Fruit fly (Drosophila melanogaster): ENCODE measurements around the gene CG32576.

Gene CG32576

DNA sequence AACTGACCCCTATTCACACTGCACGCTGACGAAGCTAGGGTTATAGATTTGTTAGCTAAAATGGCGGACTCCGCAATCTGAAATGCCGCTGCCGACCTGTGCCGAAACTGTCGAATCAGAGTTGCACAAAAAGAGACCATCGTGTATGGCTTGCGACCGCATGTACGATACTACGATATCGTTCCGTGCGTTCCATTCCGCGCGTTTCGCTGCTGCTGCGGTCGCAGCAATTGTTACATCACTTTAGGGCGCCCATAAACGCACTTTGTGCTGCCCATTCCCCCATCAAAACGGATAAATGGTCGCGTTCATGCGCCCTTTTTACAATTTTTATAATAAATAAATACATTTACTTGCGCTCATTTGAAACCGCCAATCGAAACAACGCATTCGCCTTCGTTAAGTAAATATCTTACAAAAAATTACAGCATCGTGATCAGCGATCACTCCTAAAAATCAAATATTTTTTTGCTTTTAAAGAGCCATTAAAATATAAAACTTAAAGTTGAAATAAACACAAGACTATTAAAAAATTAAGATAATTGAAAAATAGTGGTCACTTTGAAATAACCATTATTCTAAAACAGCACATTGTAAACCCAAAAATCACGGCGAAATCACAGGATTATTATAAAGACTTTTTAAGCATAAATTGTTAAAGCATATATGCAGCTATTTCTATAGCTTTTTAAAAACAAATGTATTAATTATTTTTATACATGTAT, 32.0 kb upstream of the CG32576 start, which contains the start of gene Cyp1:
TSS of gene Cyp1 (minus strand) at position 174 of the 725 bp plus-strand sequence.
- TF ChIP-seq psq (optimal IDR thresholded peaks at IDR 0.05): no peak
- TF ChIP-seq CG8478 (optimal IDR thresholded peaks at IDR 0.05): no peak

DNA sequence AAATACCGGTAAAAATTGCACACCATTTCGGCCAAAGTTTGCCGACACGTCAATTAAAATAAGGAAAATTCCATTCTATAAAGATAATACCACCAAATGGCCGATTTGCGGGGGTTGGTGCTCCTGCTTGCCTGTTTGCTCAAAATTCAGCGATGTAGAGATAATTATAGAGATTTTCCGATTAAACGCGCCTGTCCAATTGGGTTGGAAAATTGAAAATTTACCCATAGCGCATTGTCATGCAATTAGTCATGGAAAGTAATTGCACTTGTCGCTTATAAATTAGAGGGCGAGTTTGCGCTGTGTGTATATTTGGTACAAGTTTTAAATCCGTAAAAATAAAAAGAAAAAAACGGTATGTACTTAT, 31.2 kb upstream of the CG32576 start:
- TF ChIP-seq CG8478 (optimal IDR thresholded peaks at IDR 0.05) (no peak), Dll (optimal IDR thresholded peaks at IDR 0.05) (no peak), psq (optimal IDR thresholded peaks at IDR 0.05) (no peak), usp (GFP tag; optimal IDR thresholded peaks at IDR 0.05) (no peak), pan (optimal IDR thresholded peaks at IDR 0.05) (no peak), EcR (GFP tag; optimal IDR thresholded peaks at IDR 0.05) (no peak)

DNA sequence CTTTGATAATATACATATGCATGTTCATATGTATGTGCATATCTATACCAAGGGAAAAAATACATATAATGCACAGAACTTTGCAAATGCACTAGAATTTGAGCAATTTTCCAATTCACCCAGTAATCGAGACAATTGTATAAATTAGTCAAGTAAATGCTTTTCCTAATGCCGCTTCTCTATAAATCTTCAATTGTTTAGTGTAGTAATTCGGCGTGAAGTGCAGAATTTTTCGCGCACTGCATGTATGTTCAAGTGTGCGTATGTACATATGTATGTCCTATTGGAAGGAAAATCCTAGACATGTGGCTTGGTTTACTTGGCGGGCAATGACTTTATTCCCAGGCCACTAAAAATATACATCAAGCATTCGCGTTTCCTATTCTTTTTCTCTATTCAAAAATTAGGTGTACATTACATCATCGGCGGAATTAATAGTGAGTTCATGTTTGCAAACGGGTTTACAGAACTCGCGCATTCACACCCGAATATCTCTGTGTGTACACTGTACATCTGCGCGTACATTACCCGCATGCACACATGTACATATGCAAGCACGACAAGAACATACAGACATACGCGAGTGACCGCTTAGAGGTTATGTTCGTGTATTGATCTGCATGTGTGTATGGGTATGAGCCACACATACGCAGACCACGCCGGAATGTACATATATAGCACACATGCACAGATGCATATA, 30.7 kb upstream of the CG32576 start:
- TF ChIP-seq psq (optimal IDR thresholded peaks at IDR 0.05): no peak
- TF ChIP-seq usp (GFP tag; optimal IDR thresholded peaks at IDR 0.05): no peak

- TF ChIP-seq psq (optimal IDR thresholded peaks at IDR 0.05) (no peak), pan (optimal IDR thresholded peaks at IDR 0.05) (no peak), EcR (GFP tag; optimal IDR thresholded peaks at IDR 0.05) (no peak), usp (GFP tag; optimal IDR thresholded peaks at IDR 0.05) (no peak), Dll (optimal IDR thresholded peaks at IDR 0.05) (no peak), CG8478 (optimal IDR thresholded peaks at IDR 0.05) (no peak)
Observed at dm6 chrX:16313078-16313875, 24.9 kb upstream of the CG32576 start, which contains the start of the genes CG9915 and SWIP. Gene CG9915 (minus strand): TSS chrX:16313138. Gene SWIP (plus strand): TSS chrX:16313709.

dm6 chrX:16309764-16310163, 21.4 kb upstream of the CG32576 start:
- TF ChIP-seq Dll (optimal IDR thresholded peaks at IDR 0.05) (no peak), psq (optimal IDR thresholded peaks at IDR 0.05) (no peak), pan (optimal IDR thresholded peaks at IDR 0.05) (no peak), CG8478 (optimal IDR thresholded peaks at IDR 0.05) (no peak)

dm6 chrX:16308953-16309352, 20.6 kb upstream of the CG32576 start:
- TF ChIP-seq EcR (GFP tag; optimal IDR thresholded peaks at IDR 0.05) (no peak), psq (optimal IDR thresholded peaks at IDR 0.05) (no peak), usp (GFP tag; optimal IDR thresholded peaks at IDR 0.05) (no peak)

DNA sequence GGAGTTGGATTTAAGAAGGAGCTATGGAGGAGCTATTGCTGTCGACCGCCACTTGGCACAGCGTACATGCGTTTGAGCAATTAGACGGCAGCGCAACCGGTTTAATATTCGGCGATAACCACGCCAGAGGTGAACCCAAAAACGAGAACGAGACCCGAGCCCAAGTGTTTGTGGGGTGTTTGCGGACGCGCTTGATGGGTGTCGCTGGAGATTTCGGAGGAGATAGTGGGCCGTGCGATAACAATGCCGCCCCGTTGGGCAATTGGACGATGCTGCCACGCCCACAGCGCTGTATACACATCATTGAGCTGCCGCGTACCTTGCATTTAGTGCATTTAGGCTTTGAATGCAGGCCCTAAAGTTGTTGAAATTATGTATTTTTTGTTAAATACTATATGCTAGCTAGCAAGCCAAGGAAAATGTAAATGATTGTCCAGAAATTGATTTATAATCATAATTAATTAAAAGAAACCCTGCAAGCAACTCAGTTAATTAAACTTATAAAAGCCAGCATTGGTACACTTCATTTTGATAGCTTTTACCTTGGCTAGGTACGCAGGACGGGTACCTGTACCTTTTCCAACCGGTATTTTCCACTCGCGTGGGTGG, 20.1 kb upstream of the CG32576 start, which contains the start of gene Had1:
TSS of gene Had1 (minus strand) at position 358 of the 609 bp plus-strand sequence.
- no peak for TF ChIP-seq usp (GFP tag; optimal IDR thresholded peaks at IDR 0.05)
- no peak for TF ChIP-seq psq (optimal IDR thresholded peaks at IDR 0.05)
- TF ChIP-seq pan (optimal IDR thresholded peaks at IDR 0.05): no peak
- TF ChIP-seq EcR (GFP tag; optimal IDR thresholded peaks at IDR 0.05): no peak
- no peak for TF ChIP-seq Dll (optimal IDR thresholded peaks at IDR 0.05)
- no peak for TF ChIP-seq CG8478 (optimal IDR thresholded peaks at IDR 0.05)

DNA sequence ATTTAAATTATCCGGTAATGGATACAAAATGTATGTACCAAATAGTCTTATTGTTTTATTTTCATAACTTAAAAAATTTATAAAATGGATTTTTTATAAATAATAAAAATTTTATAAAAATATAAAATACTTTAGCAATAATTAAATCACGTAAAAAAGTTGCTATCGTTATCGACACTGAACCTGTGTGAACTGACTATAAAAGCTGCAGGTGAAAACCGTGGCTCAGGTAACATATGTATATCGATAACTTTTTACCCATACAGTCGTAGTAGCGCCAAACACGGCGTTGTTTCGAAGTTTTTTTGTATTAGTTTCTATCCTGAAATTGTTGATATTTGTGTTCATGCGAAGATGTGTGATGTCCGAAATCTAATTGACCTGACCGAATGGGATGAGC, 15.3 kb upstream of the CG32576 start, which contains the start of gene CG3679:
TSS of gene CG3679 (plus strand) at position 235 of the 400 bp plus-strand sequence.
- TF ChIP-seq EcR (GFP tag; optimal IDR thresholded peaks at IDR 0.05): no peak
- no peak for TF ChIP-seq psq (optimal IDR thresholded peaks at IDR 0.05)
- TF ChIP-seq Dll (optimal IDR thresholded peaks at IDR 0.05): no peak
- TF ChIP-seq usp (GFP tag; optimal IDR thresholded peaks at IDR 0.05): no peak

dm6 chrX:16297618-16298017, 9.3 kb upstream of the CG32576 start, which contains the start of gene ERp44:
Gene ERp44 (minus strand): TSS chrX:16297718.
- no peak for TF ChIP-seq psq (optimal IDR thresholded peaks at IDR 0.05)
- TF ChIP-seq pan (optimal IDR thresholded peaks at IDR 0.05): no peak

DNA sequence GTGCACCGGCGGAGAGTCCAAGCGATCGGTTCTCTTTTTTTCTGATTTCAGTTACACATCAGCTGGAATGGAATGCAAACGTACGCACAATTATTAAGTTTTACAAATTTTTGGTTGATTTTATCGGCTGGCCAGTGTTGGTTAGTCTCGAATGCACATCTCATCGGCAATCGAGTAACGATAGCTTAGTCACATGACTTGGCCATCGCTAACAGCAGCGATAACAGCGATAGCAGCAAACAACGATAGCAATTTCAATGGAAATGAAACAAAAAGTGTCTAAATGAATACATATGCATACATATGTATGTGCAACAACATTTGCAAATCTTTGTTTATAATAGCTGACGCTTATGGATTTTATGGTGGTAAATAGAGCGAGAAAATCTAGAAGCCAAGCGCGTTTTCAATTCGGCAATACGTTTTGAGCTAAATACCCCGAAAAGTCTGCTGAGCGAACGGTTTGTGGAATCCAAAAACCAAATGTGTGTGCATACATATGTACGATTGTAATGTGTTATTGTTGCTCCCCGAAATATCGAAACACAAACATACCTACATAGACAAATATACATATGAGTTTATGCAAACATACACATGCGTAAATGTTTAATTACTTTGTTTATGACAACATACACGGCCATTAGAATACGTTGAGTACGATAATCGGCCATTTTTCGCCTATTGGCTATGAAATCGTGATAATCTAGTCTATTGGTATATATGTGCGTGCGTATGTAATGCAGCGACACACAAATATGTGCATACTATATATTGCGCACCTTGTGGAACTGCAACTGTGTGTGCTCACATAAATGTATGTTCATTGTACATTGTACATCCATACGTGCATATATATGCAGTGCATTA, 8.3 kb upstream of the CG32576 start, which contains the start of gene CG3632:
TSS of gene CG3632 (plus strand) at position 249 of the 870 bp plus-strand sequence.
- no peak for TF ChIP-seq Dll (optimal IDR thresholded peaks at IDR 0.05)
- TF ChIP-seq usp (GFP tag; optimal IDR thresholded peaks at IDR 0.05): no peak
- TF ChIP-seq pan (optimal IDR thresholded peaks at IDR 0.05): no peak
- no peak for TF ChIP-seq CG8478 (optimal IDR thresholded peaks at IDR 0.05)
- TF ChIP-seq EcR (GFP tag; optimal IDR thresholded peaks at IDR 0.05): no peak
- TF ChIP-seq psq (optimal IDR thresholded peaks at IDR 0.05): no peak

DNA sequence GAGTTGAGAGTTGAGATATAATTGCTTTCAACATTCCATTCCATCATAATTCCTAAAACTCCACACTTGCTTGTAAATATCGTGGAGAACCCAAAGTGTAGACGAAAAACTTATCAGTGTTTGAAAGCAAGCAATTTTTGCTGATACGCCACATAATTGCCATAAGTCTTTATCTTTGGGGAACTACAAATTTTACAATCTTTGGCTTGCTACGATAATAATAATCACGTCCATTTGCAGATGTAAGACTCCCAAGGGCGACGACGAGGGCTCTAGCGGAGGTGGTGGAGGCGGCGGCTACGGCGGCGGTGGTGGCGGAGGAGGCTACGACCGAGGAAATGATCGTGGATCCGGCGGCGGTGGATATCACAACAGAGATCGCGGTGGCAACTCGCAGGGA, 4.3 kb upstream of the CG32576 start:
- TF ChIP-seq pan (optimal IDR thresholded peaks at IDR 0.05) (no peak), Dll (optimal IDR thresholded peaks at IDR 0.05) (no peak), CG8478 (optimal IDR thresholded peaks at IDR 0.05) (no peak), EcR (GFP tag; optimal IDR thresholded peaks at IDR 0.05) (no peak), usp (GFP tag; optimal IDR thresholded peaks at IDR 0.05) (no peak), psq (optimal IDR thresholded peaks at IDR 0.05) (no peak)
